Worm (Caenorhabditis elegans): ENCODE measurements around the gene best-16.
A peak's percentile ranks its signal among the peaks of the same experiment; 100 is the strongest.

DNA sequence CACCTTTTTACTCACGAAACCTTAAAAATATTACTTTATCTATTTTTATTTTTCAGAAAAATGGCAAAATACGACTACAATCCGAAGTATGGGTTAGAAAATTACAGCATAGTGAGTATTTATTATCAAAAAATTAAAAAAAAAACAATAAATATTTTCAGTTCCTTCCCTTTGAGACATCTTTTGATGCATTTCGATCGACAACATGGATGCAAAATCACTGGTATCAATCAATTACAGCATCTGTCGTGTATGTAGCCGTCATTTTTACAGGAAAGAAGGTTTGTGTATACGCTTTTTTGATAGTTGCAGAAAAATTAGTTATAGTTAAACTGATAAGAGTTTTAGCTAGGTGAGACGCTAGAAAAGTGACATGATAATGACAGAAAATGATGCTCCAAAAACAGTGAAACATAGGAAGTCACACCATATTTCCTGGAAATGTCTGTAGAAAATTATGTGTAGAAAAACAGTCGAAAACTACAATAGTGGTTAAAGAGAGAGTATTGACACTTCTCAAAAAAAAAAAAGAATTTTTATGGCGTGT lies 42.1 kb upstream of the best-16 start, which contains the start of gene elo-3:
- TF ChIP-seq fos-1 (tag; optimal IDR thresholded peaks at IDR 0.05) = no peak
- TF ChIP-seq ama-1 (optimal IDR thresholded peaks at IDR 0.05) = no peak
- no peak for TF ChIP-seq nhr-77 (tag; optimal IDR thresholded peaks at IDR 0.05)
- peak; percentile 75 for TF ChIP-seq pqm-1 (tag; optimal IDR thresholded peaks at IDR 0.05)
- no peak for TF ChIP-seq R02D3.7 (tag; optimal IDR thresholded peaks at IDR 0.05)
- no peak for TF ChIP-seq pha-4 (GFP tag; IDR thresholded peaks at IDR 0.05)
- no peak for TF ChIP-seq pha-4 (tag; optimal IDR thresholded peaks at IDR 0.05)
- TF ChIP-seq lin-39 (tag; optimal IDR thresholded peaks at IDR 0.05) = no peak

Measured in whole organism, L4 larva.